Worm (Caenorhabditis elegans) whole organism, L3 larva: ENCODE data around the gene ras-1.

Experiments
- ZK546.5 ChIP-seq: sonication (generic microtip); optimal IDR thresholded peaks from 2 replicates; lab custom pipeline; 2017; ENCODE audit warnings: missing biosample characterization, missing genetic modification characterization
- aly-2 ChIP-seq: fragments of 150-350 bp; optimal IDR thresholded peaks from 2 replicates; lab custom pipeline; 2014; ENCODE audit warnings: missing biosample characterization, missing genetic modification characterization
- ama-1 ChIP-seq: fragments of 150-350 bp; optimal IDR thresholded peaks from 2 replicates; lab custom pipeline; 2018
- ceh-16 ChIP-seq: sonication (generic microtip); optimal IDR thresholded peaks from 2 replicates; lab custom pipeline; 2017; ENCODE audit warnings: missing biosample characterization, missing genetic modification characterization
- ceh-28 ChIP-seq: fragments of 150-350 bp; optimal IDR thresholded peaks from 2 replicates; lab custom pipeline; 2014; ENCODE audit warnings: missing biosample characterization, missing genetic modification reagents, missing genetic modification characterization
- ceh-82 ChIP-seq: fragments of 150-350 bp; optimal IDR thresholded peaks from 2 replicates; lab custom pipeline; 2014; ENCODE audit warnings: missing biosample characterization, missing genetic modification characterization
- daf-12 ChIP-seq: fragments of 150-350 bp; optimal IDR thresholded peaks from 2 replicates; lab custom pipeline; 2014; ENCODE audit warnings: missing biosample characterization, missing genetic modification reagents, missing genetic modification characterization
- egl-27 ChIP-seq: sonication (generic microtip); optimal IDR thresholded peaks from 4 replicates; lab custom pipeline; 2017; ENCODE audit warnings: missing biosample characterization, missing genetic modification reagents, missing genetic modification characterization
- egl-5 ChIP-seq: fragments of 150-350 bp; optimal IDR thresholded peaks from 2 replicates; lab custom pipeline; 2017; ENCODE audit warnings: missing biosample characterization, missing genetic modification reagents, missing genetic modification characterization, inconsistent platforms
- elt-1 ChIP-seq: fragments of 150-350 bp; optimal IDR thresholded peaks from 2 replicates; lab custom pipeline; 2014; ENCODE audit warnings: missing biosample characterization, missing genetic modification characterization
- elt-3 ChIP-seq, 3 experiments: fragments of 150-350 bp in 1 of 3; sonication (generic microtip) in 2 of 3; optimal IDR thresholded peaks; 2 replicates in 2 of 3; 4 replicates in 1 of 3; lab custom pipeline; 2014 to 2017; ENCODE audit warnings: missing biosample characterization in 3 of 3, missing genetic modification characterization in 3 of 3
- eor-1 ChIP-seq, 2 experiments: fragments of 150-350 bp; optimal IDR thresholded peaks; 2 replicates each; lab custom pipeline; 2014 to 2018; ENCODE audit warnings: missing biosample characterization in 2 of 2, missing genetic modification characterization in 2 of 2
- fkh-2 ChIP-seq: fragments of 150-350 bp; optimal IDR thresholded peaks from 2 replicates; lab custom pipeline; 2014; ENCODE audit warnings: missing biosample characterization, missing genetic modification reagents, missing genetic modification characterization
- fos-1 ChIP-seq: fragments of 150-350 bp; optimal IDR thresholded peaks from 2 replicates; lab custom pipeline; 2014; ENCODE audit warnings: missing biosample characterization, missing genetic modification characterization
- hmg-11 ChIP-seq: sonication (generic microtip); optimal IDR thresholded peaks from 2 replicates; lab custom pipeline; 2016; ENCODE audit warnings: missing genetic modification characterization, missing compliant biosample characterization
- jun-1 ChIP-seq: fragments of 150-350 bp; optimal IDR thresholded peaks from 2 replicates; lab custom pipeline; 2014; ENCODE audit warnings: missing biosample characterization, missing genetic modification reagents, missing genetic modification characterization
- lin-15B ChIP-seq: fragments of 150-350 bp; optimal IDR thresholded peaks from 2 replicates; lab custom pipeline; 2014; ENCODE audit warnings: missing biosample characterization, missing genetic modification characterization
- lsy-12 ChIP-seq: sonication (generic microtip); optimal IDR thresholded peaks from 2 replicates; lab custom pipeline; 2016; ENCODE audit warnings: mild to moderate bottlenecking, missing genetic modification characterization, missing compliant biosample characterization
- mml-1 ChIP-seq: fragments of 150-350 bp; sonication (generic microtip); optimal IDR thresholded peaks from 3 replicates; lab custom pipeline; 2014; ENCODE audit warnings: missing biosample characterization, missing genetic modification characterization
- nfya-1 ChIP-seq: sonication (generic microtip); optimal IDR thresholded peaks from 2 replicates; lab custom pipeline; 2017; ENCODE audit warnings: missing genetic modification characterization, mild to moderate bottlenecking, missing compliant biosample characterization, antibody characterized with exemption, moderate library complexity; ENCODE audit not compliant: insufficient read depth
- nhr-12 ChIP-seq: fragments of 150-350 bp; optimal IDR thresholded peaks from 2 replicates; lab custom pipeline; 2014; ENCODE audit warnings: missing biosample characterization, missing genetic modification characterization
- nhr-23 ChIP-seq: fragments of 150-350 bp; optimal IDR thresholded peaks from 2 replicates; lab custom pipeline; 2014; ENCODE audit warnings: missing biosample characterization, missing genetic modification reagents, missing genetic modification characterization
- nhr-237 ChIP-seq: fragments of 150-350 bp; optimal IDR thresholded peaks from 2 replicates; lab custom pipeline; 2014; ENCODE audit warnings: missing biosample characterization, missing genetic modification characterization
- nhr-25 ChIP-seq: sonication (generic microtip); optimal IDR thresholded peaks from 2 replicates; lab custom pipeline; 2017; ENCODE audit warnings: missing biosample characterization, missing genetic modification characterization
- nhr-28 ChIP-seq: fragments of 150-350 bp; optimal IDR thresholded peaks from 2 replicates; lab custom pipeline; 2014; ENCODE audit warnings: missing biosample characterization, missing genetic modification characterization
- nhr-43 ChIP-seq: sonication (generic microtip); optimal IDR thresholded peaks from 2 replicates; lab custom pipeline; 2016; ENCODE audit warnings: mild to moderate bottlenecking, missing genetic modification characterization, missing compliant biosample characterization; ENCODE audit not compliant: poor library complexity, severe bottlenecking
- nhr-67 ChIP-seq: fragments of 150-350 bp; optimal IDR thresholded peaks from 2 replicates; lab custom pipeline; 2014; ENCODE audit warnings: missing biosample characterization, missing genetic modification characterization
- nhr-76 ChIP-seq: fragments of 150-350 bp; sonication (generic microtip); optimal IDR thresholded peaks from 5 replicates; lab custom pipeline; 2014; ENCODE audit warnings: missing biosample characterization, missing genetic modification characterization
- nhr-77 ChIP-seq: fragments of 150-350 bp; optimal IDR thresholded peaks from 2 replicates; lab custom pipeline; 2014; ENCODE audit warnings: missing biosample characterization, missing genetic modification characterization
- pha-4 ChIP-seq: fragments of 150-350 bp; optimal IDR thresholded peaks from 2 replicates; lab custom pipeline; 2014; ENCODE audit warnings: missing biosample characterization, missing genetic modification reagents, missing genetic modification characterization
- pqm-1 ChIP-seq: fragments of 150-350 bp; optimal IDR thresholded peaks from 2 replicates; lab custom pipeline; 2017; ENCODE audit warnings: missing biosample characterization, missing genetic modification characterization, inconsistent platforms
- skn-1 ChIP-seq: fragments of 150-350 bp; optimal IDR thresholded peaks from 2 replicates; lab custom pipeline; 2014; ENCODE audit warnings: missing biosample characterization, missing genetic modification characterization
- snpc-4 ChIP-seq: fragments of 150-350 bp; optimal IDR thresholded peaks from 2 replicates; lab custom pipeline; 2014; ENCODE audit warnings: missing biosample characterization, missing genetic modification characterization
- tbx-2 ChIP-seq: sonication (generic microtip); optimal IDR thresholded peaks from 2 replicates; lab custom pipeline; 2016; ENCODE audit warnings: mild to moderate bottlenecking, missing genetic modification characterization, missing compliant biosample characterization
- unc-39 ChIP-seq: sonication (generic microtip); optimal IDR thresholded peaks from 4 replicates; lab custom pipeline; 2017; ENCODE audit warnings: missing biosample characterization, missing genetic modification characterization
- unc-62 ChIP-seq: fragments of 150-350 bp; sonication (generic microtip); optimal IDR thresholded peaks from 4 replicates; lab custom pipeline; 2014; ENCODE audit warnings: missing biosample characterization, missing genetic modification reagents, missing genetic modification characterization
- ztf-11 ChIP-seq: fragments of 150-350 bp; optimal IDR thresholded peaks from 2 replicates; lab custom pipeline; 2014; ENCODE audit warnings: missing biosample characterization, missing genetic modification characterization

Gene ras-1

ce11 chrII:12335430-12335829, 16.6 kb downstream of the ras-1 start, which contains the start of gene sre-52:
TSS of gene sre-52 (plus strand) at chrII:12335730.
- TF ChIP-seq daf-12 (tag; lab: Kevin White, UChicago) (no peak), egl-5 (tag; lab: Kevin White, UChicago) (no peak), pha-4 (tag; lab: Kevin White, UChicago) (no peak), nhr-67 (no peak), mml-1 (tag; lab: Kevin White, UChicago) (no peak), nhr-237 (tag; lab: Kevin White, UChicago) (no peak), nhr-28 (tag; lab: Kevin White, UChicago) (no peak), nhr-76 (tag; lab: Kevin White, UChicago) (no peak), skn-1 (tag; lab: Kevin White, UChicago) (no peak), lin-15B (no peak), tbx-2 (no peak), nfya-1 (tag; lab: Kevin White, UChicago) (no peak), jun-1 (tag; lab: Kevin White, UChicago) (no peak), nhr-25 (no peak), nhr-77 (no peak), elt-3 (tag; optimal IDR thresholded peaks at IDR 0.05; lab: Kevin White, UChicago) (no peak), fkh-2 (no peak)

- TF ChIP-seq pqm-1 (tag; lab: Kevin White, UChicago) (no peak), ztf-11 (no peak), lsy-12 (no peak), nhr-237 (tag; lab: Kevin White, UChicago) (no peak), nhr-43 (tag; lab: Kevin White, UChicago) (no peak), unc-62 (GFP tag; lab: Kevin White, UChicago) (no peak), pha-4 (tag; lab: Kevin White, UChicago) (no peak), ceh-82 (tag; lab: Kevin White, UChicago) (no peak), nhr-23 (tag; lab: Kevin White, UChicago) (no peak), nhr-12 (tag; lab: Kevin White, UChicago) (no peak), skn-1 (tag; lab: Kevin White, UChicago) (no peak), tbx-2 (no peak), ama-1 (lab: Kevin White, UChicago) (no peak), fos-1 (tag; lab: Kevin White, UChicago) (no peak), eor-1 (tag; optimal IDR thresholded peaks at IDR 0.05; lab: Kevin White, UChicago) (no peak), aly-2 (tag; lab: Kevin White, UChicago) (no peak), ceh-28 (tag; lab: Kevin White, UChicago) (no peak)
These were observed 19.4 kb downstream of the ras-1 start, which contains the start of gene sre-54 for ce11 chrII:12332624-12333023. TSS of gene sre-54 (plus strand) at chrII:12332924.

- TF ChIP-seq mml-1 (tag; lab: Kevin White, UChicago) (no peak), nhr-12 (tag; lab: Kevin White, UChicago) (no peak), unc-62 (GFP tag; lab: Kevin White, UChicago) (no peak), ceh-16 (no peak), elt-1 (tag; lab: Kevin White, UChicago) (no peak), hmg-11 (no peak)
These were observed 23.0 kb downstream of the ras-1 start, which contains the start of gene sre-55 for ce11 chrII:12328994-12329393. TSS of gene sre-55 (plus strand) at chrII:12329294.

- TF ChIP-seq nhr-23 (tag; lab: Kevin White, UChicago) (no peak), snpc-4 (no peak), aly-2 (tag; lab: Kevin White, UChicago) (no peak), egl-27 (tag; lab: Kevin White, UChicago) (no peak), elt-1 (tag; lab: Kevin White, UChicago) (no peak), hmg-11 (no peak), nhr-67 (no peak), ZK546.5 (tag; lab: Kevin White, UChicago) (no peak), ceh-16 (no peak), lin-15B (no peak), unc-39 (tag; lab: Kevin White, UChicago) (no peak), nhr-43 (tag; lab: Kevin White, UChicago) (no peak), ceh-28 (tag; lab: Kevin White, UChicago) (no peak), nhr-12 (tag; lab: Kevin White, UChicago) (no peak), elt-3 (tag; optimal IDR thresholded peaks at IDR 0.05; lab: Kevin White, UChicago) (no peak)
- TF ChIP-seq, all 47 proteins: peak for 0
These were observed 27.9 kb downstream of the ras-1 start, which contains the start of gene sre-56 for ce11 chrII:12324159-12324558. TSS of gene sre-56 (plus strand) at chrII:12324459.
